Worm (Caenorhabditis elegans) whole organism, young adult: ENCODE measurements around the gene W03A5.6.

ENCODE experiments used
- B0035.1 ChIP-seq: sonication (generic microtip); optimal IDR thresholded peaks from 2 replicates; lab custom pipeline; 2016; ENCODE audit warnings: missing genetic modification characterization, mild to moderate bottlenecking, missing compliant biosample characterization, missing genotype, missing genetic modification reagents
- B0336.3 ChIP-seq: fragments of 200-800 bp; sonication (Bioruptor generic); IDR thresholded peaks from 2 replicates; pipeline ENCODE4 v1.3.6; 2022; ENCODE audit warnings: missing genetic modification characterization, missing compliant biosample characterization
- F23B12.7 ChIP-seq: sonication (generic microtip); optimal IDR thresholded peaks from 2 replicates; lab custom pipeline; 2017; ENCODE audit warnings: missing genetic modification characterization, mild to moderate bottlenecking, missing compliant biosample characterization, antibody characterized with exemption, moderate library complexity; ENCODE audit not compliant: insufficient read depth
- F57C9.4 ChIP-seq: sonication (generic microtip); optimal IDR thresholded peaks from 2 replicates; lab custom pipeline; 2017; ENCODE audit warnings: mild to moderate bottlenecking, missing genetic modification characterization, missing compliant biosample characterization
- K11D2.4 ChIP-seq: fragments of 200-800 bp; sonication (Bioruptor generic); IDR thresholded peaks from 2 replicates; pipeline ENCODE4 v1.3.6; 2022; ENCODE audit warnings: missing genetic modification reagents, missing genetic modification characterization, missing compliant biosample characterization
- Y79H2A.3 ChIP-seq: fragments of 200-800 bp; sonication (Bioruptor generic); conservative IDR thresholded peaks from 2 replicates; pipeline ENCODE4 v1.3.6; 2022; ENCODE audit warnings: missing genetic modification reagents, missing genetic modification characterization, missing compliant biosample characterization
- Y95B8A.8 ChIP-seq: fragments of 200-800 bp; sonication (Bioruptor generic); IDR thresholded peaks from 2 replicates; pipeline ENCODE4 v1.3.6; 2022; ENCODE audit warnings: missing genetic modification reagents, missing genetic modification characterization, missing compliant biosample characterization
- ZK185.1 ChIP-seq: sonication (generic microtip); optimal IDR thresholded peaks from 2 replicates; lab custom pipeline; 2016; ENCODE audit warnings: mild to moderate bottlenecking, missing genetic modification characterization, missing compliant biosample characterization; ENCODE audit not compliant: poor library complexity, severe bottlenecking
- akir-1 ChIP-seq: fragments of 200-800 bp; sonication (Bioruptor generic); optimal IDR thresholded peaks from 2 replicates; lab custom pipeline; 2018; ENCODE audit warnings: mild to moderate bottlenecking, missing genetic modification characterization, moderate library complexity, missing compliant biosample characterization
- athp-1 ChIP-seq: sonication (generic microtip); optimal IDR thresholded peaks from 2 replicates; lab custom pipeline; 2017; ENCODE audit warnings: mild to moderate bottlenecking, missing genetic modification characterization, missing compliant biosample characterization
- attf-5 ChIP-seq: fragments of 200-800 bp; sonication (Bioruptor generic); optimal IDR thresholded peaks from 2 replicates; lab custom pipeline; 2018; ENCODE audit warnings: mild to moderate bottlenecking, missing genetic modification characterization, missing compliant biosample characterization
- ceh-58 ChIP-seq: fragments of 200-800 bp; sonication (Bioruptor generic); IDR thresholded peaks from 2 replicates; pipeline ENCODE4 v1.3.6; 2022; ENCODE audit warnings: missing genetic modification characterization, missing compliant biosample characterization
- die-1 ChIP-seq: sonication (generic microtip); optimal IDR thresholded peaks from 2 replicates; lab custom pipeline; 2016; ENCODE audit warnings: missing genotype, mild to moderate bottlenecking, missing genetic modification characterization, missing compliant biosample characterization
- dox-1 ChIP-seq: fragments of 200-800 bp; sonication (Bioruptor generic); IDR thresholded peaks from 2 replicates; pipeline ENCODE4 v1.3.6; 2022; ENCODE audit warnings: missing genetic modification reagents, missing genetic modification characterization, missing compliant biosample characterization
- efl-1 ChIP-seq: fragments of 150-350 bp; optimal IDR thresholded peaks from 2 replicates; lab custom pipeline; 2014; ENCODE audit warnings: missing biosample characterization, missing genetic modification reagents, missing genetic modification characterization
- egl-44 ChIP-seq: fragments of 200-800 bp; sonication (Bioruptor generic); IDR thresholded peaks from 2 replicates; pipeline ENCODE4 v1.3.6; 2022; ENCODE audit warnings: missing genetic modification reagents, missing genetic modification characterization, missing compliant biosample characterization
- egrh-3 ChIP-seq: fragments of 200-800 bp; sonication (Bioruptor generic); IDR thresholded peaks from 2 replicates; pipeline ENCODE4 v1.3.6; 2022; ENCODE audit warnings: missing genetic modification reagents, missing genetic modification characterization, missing compliant biosample characterization
- ets-4 ChIP-seq: fragments of 200-800 bp; sonication (Bioruptor generic); optimal IDR thresholded peaks from 2 replicates; lab custom pipeline; 2018; ENCODE audit warnings: mild to moderate bottlenecking, missing genetic modification characterization, missing compliant biosample characterization
- him-1 ChIP-seq: sonication (generic microtip); optimal IDR thresholded peaks from 2 replicates; lab custom pipeline; 2016; ENCODE audit warnings: missing genotype, missing genetic modification reagents, missing genetic modification characterization, missing compliant biosample characterization
- hmg-1.2 ChIP-seq: fragments of 200-800 bp; sonication (Bioruptor generic); IDR thresholded peaks from 2 replicates; pipeline ENCODE4 v1.3.6; 2022; ENCODE audit warnings: missing genetic modification reagents, missing genetic modification characterization, missing compliant biosample characterization
- hrde-1 ChIP-seq: sonication (generic microtip); optimal IDR thresholded peaks from 2 replicates; lab custom pipeline; 2016; ENCODE audit warnings: missing genetic modification characterization, mild to moderate bottlenecking, missing compliant biosample characterization, moderate library complexity, missing genotype, missing genetic modification reagents, borderline replicate concordance
- lag-1 ChIP-seq: fragments of 200-800 bp; sonication (Bioruptor generic); IDR thresholded peaks from 2 replicates; pipeline ENCODE4 v1.3.6; 2022; ENCODE audit warnings: missing genetic modification reagents, missing genetic modification characterization, missing compliant biosample characterization
- lin-35 ChIP-seq, 3 experiments: fragments of 150-350 bp in 2 of 3; sonication (generic microtip) in 1 of 3; optimal IDR thresholded peaks; 2 replicates each; lab custom pipeline; 2014 to 2018; ENCODE audit warnings: missing biosample characterization in 3 of 3, missing genetic modification characterization in 3 of 3, missing genetic modification reagents in 3 of 3
- lin-40 ChIP-seq: sonication (generic microtip); optimal IDR thresholded peaks from 2 replicates; lab custom pipeline; 2016; ENCODE audit warnings: missing genetic modification characterization, mild to moderate bottlenecking, missing compliant biosample characterization, missing genotype, missing genetic modification reagents
- lin-54 ChIP-seq: fragments of 200-800 bp; sonication (Bioruptor generic); optimal IDR thresholded peaks from 2 replicates; lab custom pipeline; 2018; ENCODE audit warnings: mild to moderate bottlenecking, missing genetic modification characterization, missing compliant biosample characterization
- madf-10 ChIP-seq: sonication (generic microtip); optimal IDR thresholded peaks from 2 replicates; lab custom pipeline; 2016; ENCODE audit warnings: mild to moderate bottlenecking, missing genetic modification characterization, missing compliant biosample characterization
- mcd-1 ChIP-seq: fragments of 200-800 bp; sonication (Bioruptor generic); IDR thresholded peaks from 2 replicates; pipeline ENCODE4 v1.3.6; 2022; ENCODE audit warnings: missing genetic modification reagents, missing genetic modification characterization, missing compliant biosample characterization
- mxl-1 ChIP-seq: sonication (generic microtip); optimal IDR thresholded peaks from 2 replicates; lab custom pipeline; 2016; ENCODE audit warnings: missing genetic modification characterization, missing compliant biosample characterization
- nfya-1 ChIP-seq: sonication (generic microtip); optimal IDR thresholded peaks from 2 replicates; lab custom pipeline; 2017; ENCODE audit warnings: antibody characterized with exemption, missing compliant biosample characterization, missing genetic modification characterization, borderline replicate concordance; ENCODE audit not compliant: insufficient read depth
- nfya-2 ChIP-seq: fragments of 200-800 bp; sonication (Bioruptor generic); IDR thresholded peaks from 2 replicates; pipeline ENCODE4 v1.3.6; 2022; ENCODE audit warnings: missing genetic modification reagents, missing genetic modification characterization, missing compliant biosample characterization
- nfyb-1 ChIP-seq: fragments of 200-800 bp; sonication (Bioruptor generic); IDR thresholded peaks from 2 replicates; pipeline ENCODE4 v1.3.6; 2022; ENCODE audit warnings: missing genetic modification reagents, missing genetic modification characterization, missing compliant biosample characterization
- nhr-120 ChIP-seq: fragments of 200-800 bp; sonication (Bioruptor generic); IDR thresholded peaks from 2 replicates; pipeline ENCODE4 v1.3.6; 2022; ENCODE audit warnings: missing genetic modification characterization, missing compliant biosample characterization
- nhr-27 ChIP-seq: fragments of 200-800 bp; sonication (Bioruptor generic); optimal IDR thresholded peaks from 2 replicates; lab custom pipeline; 2018; ENCODE audit warnings: mild to moderate bottlenecking, missing genetic modification characterization, moderate library complexity, missing compliant biosample characterization
- nhr-80 ChIP-seq: sonication (generic microtip); optimal IDR thresholded peaks from 2 replicates; lab custom pipeline; 2016; ENCODE audit warnings: missing genetic modification characterization, missing compliant biosample characterization
- pbrm-1 ChIP-seq: fragments of 200-800 bp; sonication (Bioruptor generic); IDR thresholded peaks from 2 replicates; pipeline ENCODE4 v1.3.6; 2022; ENCODE audit warnings: missing genetic modification reagents, missing genetic modification characterization, missing compliant biosample characterization
- repo-1 ChIP-seq: sonication (generic microtip); optimal IDR thresholded peaks from 2 replicates; lab custom pipeline; 2017; ENCODE audit warnings: mild to moderate bottlenecking, missing genetic modification characterization, missing compliant biosample characterization
- sea-2 ChIP-seq: fragments of 200-800 bp; sonication (Bioruptor generic); IDR thresholded peaks from 2 replicates; pipeline ENCODE4 v1.3.6; 2022; ENCODE audit warnings: missing genetic modification characterization, missing compliant biosample characterization
- snpc-1.3 ChIP-seq: sonication (generic microtip); optimal IDR thresholded peaks from 2 replicates; lab custom pipeline; 2017; ENCODE audit warnings: missing genetic modification characterization, mild to moderate bottlenecking, missing compliant biosample characterization, antibody characterized with exemption, moderate library complexity, missing genotype, missing genetic modification reagents; ENCODE audit not compliant: insufficient read depth
- somi-1 ChIP-seq: fragments of 200-800 bp; sonication (Bioruptor generic); optimal IDR thresholded peaks from 2 replicates; lab custom pipeline; 2018; ENCODE audit warnings: mild to moderate bottlenecking, missing genetic modification characterization, missing compliant biosample characterization
- tbp1 ChIP-seq: fragments of 200-800 bp; sonication (Bioruptor generic); optimal IDR thresholded peaks from 2 replicates; lab custom pipeline; 2018; ENCODE audit warnings: mild to moderate bottlenecking, missing genetic modification characterization, missing compliant biosample characterization
- tlf-1 ChIP-seq: fragments of 200-800 bp; sonication (Bioruptor generic); optimal IDR thresholded peaks from 2 replicates; lab custom pipeline; 2018; ENCODE audit warnings: mild to moderate bottlenecking, missing genetic modification characterization, missing compliant biosample characterization
- xnd-1 ChIP-seq: sonication (generic microtip); optimal IDR thresholded peaks from 2 replicates; lab custom pipeline; 2016; ENCODE audit warnings: missing genotype, missing genetic modification reagents, missing genetic modification characterization, missing compliant biosample characterization
- zfh-2 ChIP-seq: fragments of 200-800 bp; sonication (Bioruptor generic); conservative IDR thresholded peaks from 2 replicates; pipeline ENCODE4 v1.3.6; 2022; ENCODE audit warnings: missing genetic modification reagents, missing genetic modification characterization, missing compliant biosample characterization
- ztf-18 ChIP-seq: sonication (generic microtip); optimal IDR thresholded peaks from 2 replicates; lab custom pipeline; 2016; ENCODE audit warnings: missing genotype, mild to moderate bottlenecking, missing genetic modification characterization, missing compliant biosample characterization

Gene W03A5.6

DNA sequence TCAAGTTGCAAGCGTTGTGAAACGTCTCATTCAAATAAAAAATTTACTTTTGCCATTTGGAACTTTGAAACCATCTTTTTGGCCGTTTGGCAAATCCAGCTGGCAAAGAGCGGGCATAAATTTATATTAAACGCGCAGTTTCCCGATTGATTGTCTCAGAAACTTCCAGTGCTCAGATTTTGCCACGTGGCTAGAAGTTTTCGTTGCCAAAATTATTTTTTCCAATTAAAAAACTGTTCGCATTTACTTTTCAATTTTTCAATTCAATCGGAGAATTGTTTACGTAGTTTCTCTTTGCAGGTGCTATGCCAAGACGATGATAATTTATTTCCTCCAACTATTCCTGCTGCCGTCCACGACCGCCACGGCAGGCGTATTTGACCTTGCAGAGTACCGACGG lies 12.8 kb upstream of the W03A5.6 start, which contains the start of gene F48E8.4:
TSS of gene F48E8.4 (plus strand) at position 301 of the 400 bp plus-strand sequence.
- TF ChIP-seq repo-1 (tag; lab: Kevin White, UChicago) = peak; percentile 19
- no peak for TF ChIP-seq Y95B8A.8
- 0 out of 2 replicates have a peak, but pooled peaks have one; percentile 16 for TF ChIP-seq mcd-1 (GFP tag; lab: Robert Waterston, UW)
- 0 out of 2 replicates have a peak, but pooled peaks have one; percentile 18 for TF ChIP-seq B0336.3

- no peak for TF ChIP-seq F57C9.4
- no peak for TF ChIP-seq xnd-1 (tag; lab: Kevin White, UChicago)
- TF ChIP-seq sea-2 (GFP tag; lab: Robert Waterston, UW) = no peak
- TF ChIP-seq nfya-2 (GFP tag; lab: Robert Waterston, UW) = no peak
- no peak for TF ChIP-seq him-1
- no peak for TF ChIP-seq snpc-1.3
- TF ChIP-seq nhr-27 (tag; lab: Kevin White, UChicago) = no peak
- no peak for TF ChIP-seq nhr-120 (GFP tag; lab: Robert Waterston, UW)
- no peak for TF ChIP-seq die-1
- TF ChIP-seq hrde-1 = no peak
- TF ChIP-seq nfyb-1 (GFP tag; lab: Robert Waterston, UW) = no peak
- TF ChIP-seq repo-1 (tag; lab: Kevin White, UChicago) = no peak
- no peak for TF ChIP-seq nfya-1 (tag; lab: Kevin White, UChicago)
- no peak for TF ChIP-seq K11D2.4
- no peak for TF ChIP-seq athp-1
- TF ChIP-seq efl-1 (GFP tag; lab: Kevin White, UChicago) = no peak
- TF ChIP-seq, all 124 proteins: peak for 0
Measured at ce11 chrIII:5450430-5450829, 10.0 kb upstream of the W03A5.6 start, which contains the start of gene paa-1. paa-1 (plus strand) TSS chrIII:5450730.

DNA sequence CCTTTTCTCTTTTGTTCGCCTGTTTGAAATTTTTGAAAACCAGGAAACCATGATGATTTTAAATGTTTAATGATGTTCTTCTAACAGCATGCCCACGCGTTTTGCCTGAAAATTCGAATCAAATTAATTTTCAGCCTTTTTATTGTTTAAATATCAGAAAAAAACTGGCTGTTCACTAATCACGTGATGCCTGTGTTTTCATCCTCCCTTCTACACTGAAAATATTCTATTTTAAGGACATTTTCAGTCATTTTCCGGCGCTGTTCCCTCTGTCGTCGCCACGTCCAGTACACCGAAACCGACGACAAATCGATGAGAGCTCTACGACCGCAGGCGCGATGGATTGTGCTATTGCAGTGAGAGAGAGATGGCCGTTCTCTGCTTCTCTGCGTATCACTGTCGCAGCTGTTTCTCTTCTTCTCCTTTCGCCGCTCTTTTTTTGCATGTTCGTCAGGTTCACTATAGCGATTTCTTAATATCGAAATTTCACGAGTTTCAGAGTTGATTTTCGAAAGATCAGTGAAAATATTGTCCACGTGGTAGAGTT lies 9.4 kb upstream of the W03A5.6 start, which contains the start of gene F48E8.8:
TSS of gene F48E8.8 (minus strand) at position 51 of the 547 bp plus-strand sequence.
- TF ChIP-seq egrh-3 (no peak), hmg-1.2 (GFP tag; lab: Robert Waterston, UW) (peak; percentile 76; the same call in 1 of the 2 replicates), nfya-1 (tag; lab: Kevin White, UChicago) (no peak), lin-40 (peak; percentile 21), ztf-18 (peak; percentile 22), Y79H2A.3 (GFP tag; lab: Robert Waterston, UW) (no peak), xnd-1 (tag; lab: Kevin White, UChicago) (no peak), somi-1 (GFP tag; lab: Kevin White, UChicago) (no peak), egl-44 (0 out of 2 replicates have a peak, but pooled peaks have one; percentile 25), pbrm-1 (GFP tag; lab: Robert Waterston, UW) (peak; percentile 45; the same call in 1 of the 2 replicates), akir-1 (GFP tag; lab: Kevin White, UChicago) (no peak), nhr-27 (tag; lab: Kevin White, UChicago) (no peak), tbp1 (GFP tag; lab: Kevin White, UChicago) (peak; percentile 21), B0035.1 (tag; lab: Kevin White, UChicago) (no peak), madf-10 (tag; lab: Kevin White, UChicago) (peak; percentile 13), lin-54 (peak; percentile 51), lin-35 (GFP tag; optimal IDR thresholded peaks at IDR 0.05; lab: Kevin White, UChicago) (peak in 1 of 3 experiments; percentile 43), nhr-80 (tag; lab: Kevin White, UChicago) (peak; percentile 31), dox-1 (peak; percentile 24; the same call in 1 of the 2 replicates), mxl-1 (tag; lab: Kevin White, UChicago) (no peak), ets-4 (no peak), nfya-2 (GFP tag; lab: Robert Waterston, UW) (no peak), tlf-1 (GFP tag; lab: Kevin White, UChicago) (no peak), ceh-58 (no peak), F23B12.7 (tag; lab: Kevin White, UChicago) (no peak), lag-1 (GFP tag; lab: Robert Waterston, UW) (no peak), die-1 (no peak), attf-5 (peak; percentile 90), zfh-2 (GFP tag; lab: Robert Waterston, UW) (peak; percentile 77), ZK185.1 (peak; percentile 15), mcd-1 (GFP tag; lab: Robert Waterston, UW) (peak; percentile 80)
